Fruit fly (Drosophila melanogaster): ENCODE measurements around the gene CG31055.

Gene CG31055

DNA sequence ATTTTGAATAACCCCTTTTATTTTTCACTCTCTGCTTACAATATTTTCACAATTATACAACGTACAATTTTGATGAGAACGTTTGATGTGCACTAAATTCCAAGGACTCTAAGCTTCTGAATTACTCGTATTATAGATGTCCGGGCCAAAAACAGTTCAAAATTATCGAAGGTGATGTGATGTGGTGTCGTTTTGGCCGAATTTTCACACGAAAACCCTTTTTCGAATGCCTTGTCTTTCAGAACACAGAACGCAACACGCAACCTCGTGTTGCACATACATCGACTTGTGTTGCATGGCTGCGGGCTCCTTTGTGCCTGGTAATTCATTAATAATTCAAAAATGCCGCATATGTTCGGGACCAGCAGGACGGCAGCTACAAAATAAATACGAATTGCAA is at the start of gene CG31055:
TSS of gene CG31055 (minus strand) at position 101 of the 400 bp plus-strand sequence.
- TF ChIP-seq CG17801 (GFP tag; optimal IDR thresholded peaks at IDR 0.05; ENCODE audit: partially characterized antibody) = no peak

DNA sequence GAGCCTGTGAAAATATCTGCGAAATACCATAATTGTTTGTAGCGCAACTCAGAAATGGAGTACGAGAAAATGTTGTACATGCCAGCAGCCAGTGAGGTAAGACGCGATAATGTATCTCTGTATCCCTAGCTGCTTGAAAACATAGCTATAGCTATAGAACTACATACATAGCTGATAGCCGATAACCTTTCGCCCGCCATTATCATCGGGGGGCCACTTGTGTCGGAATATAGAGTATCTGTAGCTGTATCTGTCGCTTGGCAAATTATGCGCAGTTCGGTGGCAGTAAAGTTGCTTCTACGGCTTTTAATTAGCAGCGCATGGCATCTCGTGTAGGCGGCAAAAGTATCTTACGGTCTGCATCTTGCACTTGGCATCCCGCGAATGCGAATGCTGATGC is 49.1 kb upstream of the CG31055 start:
- no peak for TF ChIP-seq CG17801 (GFP tag; optimal IDR thresholded peaks at IDR 0.05; ENCODE audit: partially characterized antibody)

dm6 chr3R:27736367-27737005 is 48.6 kb upstream of the CG31055 start, which contains the start of gene Ets98B:
Gene Ets98B (plus strand): TSS chr3R:27736538.
- TF ChIP-seq CG17801 (GFP tag; optimal IDR thresholded peaks at IDR 0.05; ENCODE audit: partially characterized antibody) = no peak

- peak; percentile 79 for TF ChIP-seq CG17801 (GFP tag; optimal IDR thresholded peaks at IDR 0.05; ENCODE audit: partially characterized antibody)
These were observed 18.7 kb upstream of the CG31055 start, which contains the start of the genes CROT and CG12877 for dm6 chr3R:27706581-27707181. Gene CROT (minus strand): TSS chr3R:27706751. Gene CG12877 (plus strand): TSS chr3R:27707100.

DNA sequence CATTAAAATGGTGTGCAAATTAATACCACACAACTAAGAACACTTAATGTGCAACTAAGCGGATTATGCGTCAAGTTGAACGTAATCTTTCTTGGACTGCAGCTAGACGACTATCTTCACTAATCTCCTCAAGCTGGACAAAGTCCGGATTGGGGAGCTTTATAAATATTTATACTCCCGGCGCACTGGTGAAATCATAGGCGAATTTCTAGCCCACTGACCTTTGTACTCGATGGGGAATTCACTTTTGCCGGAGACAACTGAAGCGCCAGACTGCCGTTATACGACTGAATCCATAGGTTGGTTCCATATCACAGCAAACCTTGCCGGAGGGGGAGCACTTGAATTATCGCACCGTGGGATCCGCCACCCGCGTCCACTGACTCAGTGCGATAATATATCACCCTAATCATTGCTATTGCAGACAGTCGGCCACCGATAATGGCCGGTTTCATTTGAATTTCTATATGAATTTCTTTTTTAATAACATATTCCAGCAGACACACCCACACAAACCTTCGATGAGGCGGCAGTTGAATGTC is 18.2 kb upstream of the CG31055 start:
- TF ChIP-seq CG17801 (GFP tag; optimal IDR thresholded peaks at IDR 0.05; ENCODE audit: partially characterized antibody) = no peak

DNA sequence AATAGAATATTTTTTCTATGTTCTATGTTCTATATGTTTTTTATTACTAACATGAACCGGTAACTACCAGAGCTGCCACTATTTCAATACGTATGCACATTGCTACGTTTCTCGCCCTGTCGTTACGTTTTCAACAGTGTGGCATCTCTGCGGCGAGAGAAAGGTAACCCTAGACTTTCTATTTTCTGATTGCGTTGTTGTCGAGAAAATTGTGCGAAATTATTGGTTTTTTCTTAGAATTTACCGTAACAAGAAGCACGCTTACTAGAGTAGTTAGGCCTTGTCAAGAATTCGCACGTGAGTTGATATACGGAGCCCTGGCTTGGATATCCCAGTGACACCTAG is 12.3 kb upstream of the CG31055 start, which contains the start of gene btz:
TSS of gene btz (plus strand) at position 133 of the 345 bp plus-strand sequence.
- TF ChIP-seq CG17801 (GFP tag; optimal IDR thresholded peaks at IDR 0.05; ENCODE audit: partially characterized antibody) = peak; percentile 19

dm6 chr3R:27699540-27700228 is 11.8 kb upstream of the CG31055 start, which contains the start of gene ALiX:
Gene ALiX (minus strand): TSS chr3R:27700110.
- no peak for TF ChIP-seq CG17801 (GFP tag; optimal IDR thresholded peaks at IDR 0.05; ENCODE audit: partially characterized antibody)

DNA sequence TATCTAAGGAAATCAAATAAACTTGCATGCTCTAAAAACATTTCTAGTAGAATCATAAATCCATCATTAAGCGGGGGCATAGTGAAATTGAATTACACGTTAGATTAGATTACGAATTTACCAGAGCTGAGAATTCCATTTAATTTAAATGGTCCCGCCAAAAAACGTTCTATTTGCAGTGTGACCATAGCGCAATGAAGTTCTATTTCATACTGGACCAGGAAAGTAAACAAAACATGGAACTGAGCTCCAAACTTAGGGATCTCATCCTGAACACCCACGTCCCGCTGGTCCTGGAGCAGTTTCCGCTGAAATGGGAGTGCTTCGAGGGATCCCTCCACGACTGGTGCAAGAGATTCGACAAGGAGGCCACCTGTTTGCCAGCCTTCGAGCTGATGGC is 7.1 kb upstream of the CG31055 start, which contains the start of gene HSPBAP1:
TSS of gene HSPBAP1 (plus strand) at position 217 of the 400 bp plus-strand sequence.
- TF ChIP-seq CG17801 (GFP tag; optimal IDR thresholded peaks at IDR 0.05; ENCODE audit: partially characterized antibody) = no peak

dm6 chr3R:27694583-27694982 is 6.6 kb upstream of the CG31055 start, which contains the start of gene Acp98AB:
Gene Acp98AB (plus strand): TSS chr3R:27694883.
- no peak for TF ChIP-seq CG17801 (GFP tag; optimal IDR thresholded peaks at IDR 0.05; ENCODE audit: partially characterized antibody)

DNA sequence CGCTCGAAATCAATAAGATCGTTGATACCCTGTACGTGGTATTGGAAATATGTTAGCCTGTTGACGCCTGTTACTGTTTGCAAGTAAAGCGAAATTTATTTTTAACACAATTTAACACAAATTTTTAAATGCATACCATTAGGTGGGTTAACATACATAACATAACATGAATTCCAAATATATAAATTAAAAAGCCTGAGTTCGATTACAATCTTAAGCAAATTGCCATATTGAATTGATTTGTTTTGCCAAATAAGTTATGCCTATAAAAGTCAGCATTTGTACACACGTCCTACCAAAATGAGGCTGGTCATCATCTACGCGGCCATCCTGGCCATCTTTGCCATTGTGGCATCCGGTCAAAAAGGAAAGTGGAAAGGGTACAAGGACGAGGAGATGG is 6.1 kb upstream of the CG31055 start, which contains the start of gene CG43319:
TSS of gene CG43319 (plus strand) at position 301 of the 400 bp plus-strand sequence.
- no peak for TF ChIP-seq CG17801 (GFP tag; optimal IDR thresholded peaks at IDR 0.05; ENCODE audit: partially characterized antibody)

- TF ChIP-seq CG17801 (GFP tag; optimal IDR thresholded peaks at IDR 0.05; ENCODE audit: partially characterized antibody) = no peak
These were observed 4.8 kb upstream of the CG31055 start for dm6 chr3R:27692645-27693307.

dm6 chr3R:27685539-27686012 is 2.4 kb downstream of the CG31055 start, which contains the start of gene CG12880:
Gene CG12880 (plus strand): TSS chr3R:27685962.
- no peak for TF ChIP-seq CG17801 (GFP tag; optimal IDR thresholded peaks at IDR 0.05; ENCODE audit: partially characterized antibody)

DNA sequence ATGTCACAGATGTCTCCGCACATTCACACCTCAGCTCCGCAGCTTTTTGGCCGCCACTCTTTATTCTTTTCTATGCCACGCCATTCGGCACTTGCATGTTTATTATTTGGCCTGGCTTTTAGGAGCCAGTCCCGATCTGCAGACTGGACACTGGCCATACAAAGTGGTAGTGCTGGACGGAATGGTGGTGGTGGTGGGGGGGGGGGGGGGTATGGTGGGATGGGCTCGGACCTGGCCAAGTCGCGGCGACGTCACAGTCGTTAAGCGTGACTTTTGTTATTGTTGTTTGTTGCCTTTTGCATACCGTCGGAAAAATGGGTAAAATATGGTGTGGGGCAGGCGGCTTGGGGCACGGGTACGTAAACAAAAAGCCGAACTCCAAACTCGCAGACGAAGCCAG is 2.9 kb downstream of the CG31055 start:
- no peak for TF ChIP-seq CG17801 (GFP tag; optimal IDR thresholded peaks at IDR 0.05; ENCODE audit: partially characterized antibody)

DNA sequence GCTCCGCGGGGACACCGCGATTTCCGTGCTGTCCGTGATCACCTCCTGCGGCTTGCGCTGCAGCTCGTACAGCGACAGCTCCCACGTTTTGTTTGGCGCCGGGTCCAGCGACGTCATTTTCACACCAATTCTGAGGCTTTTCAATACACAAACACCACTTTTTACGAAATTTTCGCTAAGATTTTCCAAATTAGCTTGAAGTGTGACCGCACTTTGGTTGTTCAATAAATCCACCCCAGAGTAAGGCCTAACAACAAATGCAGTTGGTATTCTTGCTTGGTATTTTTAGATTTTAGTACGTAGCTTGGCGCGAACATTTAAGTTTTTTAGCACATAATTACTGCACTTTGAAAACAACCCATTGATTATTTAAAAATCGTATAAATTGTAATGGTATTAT is 6.1 kb downstream of the CG31055 start, which contains the start of gene Sce:
TSS of gene Sce (minus strand) at position 231 of the 400 bp plus-strand sequence.
- no peak for TF ChIP-seq CG17801 (GFP tag; optimal IDR thresholded peaks at IDR 0.05; ENCODE audit: partially characterized antibody)
